Worm (Caenorhabditis elegans) whole organism, L4/young adult: ENCODE data around the gene F41E6.1.

ENCODE experiments used
- W03F9.2 ChIP-seq: fragments of 150-350 bp; optimal IDR thresholded peaks from 2 replicates; lab custom pipeline; 2014; ENCODE audit warnings: missing biosample characterization, missing genetic modification characterization
- dao-5 ChIP-seq: sonication (generic microtip); optimal IDR thresholded peaks from 2 replicates; lab custom pipeline; 2016; ENCODE audit warnings: missing genotype, missing genetic modification characterization, moderate library complexity, missing compliant biosample characterization
- him-1 ChIP-seq: sonication (generic microtip); optimal IDR thresholded peaks from 2 replicates; lab custom pipeline; 2016; ENCODE audit warnings: missing genotype, missing genetic modification reagents, missing genetic modification characterization, missing compliant biosample characterization

- TF ChIP-seq him-1 (tag; lab: Kevin White, UChicago) (no peak), W03F9.2 (tag; lab: Kevin White, UChicago) (no peak), dao-5 (tag; lab: Kevin White, UChicago) (no peak)
These were observed at the start of gene F41E6.1 for ce11 chrV:8622314-8622713.
